Worm (Caenorhabditis elegans): ENCODE measurements around the gene ZK622.4.

The ZK622.4 gene

DNA sequence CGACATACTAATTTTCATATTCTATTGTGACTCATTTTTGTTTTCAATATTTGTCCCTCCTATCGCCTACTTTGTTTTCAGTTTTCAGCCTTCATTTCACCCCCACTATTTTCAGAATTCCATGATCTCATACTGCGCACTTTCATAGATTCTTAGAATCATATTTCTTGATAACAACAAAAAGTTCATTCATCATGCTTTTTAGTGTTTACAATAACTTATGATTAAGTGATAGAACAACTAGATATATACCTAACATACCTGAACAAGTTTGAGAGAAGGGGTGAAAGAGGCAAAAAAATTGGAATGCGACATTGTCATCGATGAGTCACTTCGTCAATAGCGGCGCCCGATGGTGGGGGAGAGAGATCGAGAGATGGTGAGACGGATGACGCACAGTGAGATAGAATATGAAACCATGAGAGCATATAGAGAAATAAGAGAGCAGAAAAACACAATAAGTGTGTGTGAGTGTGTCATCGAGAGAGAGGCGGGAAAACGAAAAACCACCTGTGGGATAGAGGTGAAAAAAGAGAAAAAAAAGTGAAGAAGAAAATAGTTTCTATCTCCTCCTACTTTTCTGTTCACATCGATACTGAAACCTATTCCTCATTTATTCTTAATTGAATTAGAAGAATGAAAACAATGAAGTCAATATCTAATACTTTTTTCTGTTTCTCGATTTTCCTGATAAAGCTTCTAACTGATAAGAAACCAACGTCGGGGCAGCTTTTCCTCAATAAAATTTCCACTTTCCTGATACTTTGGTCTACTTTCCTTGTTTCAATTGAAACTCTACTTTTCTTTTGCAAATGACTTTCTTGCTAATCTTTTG, 44.4 kb downstream of the ZK622.4 start (continued):
- TF ChIP-seq nhr-77 (tag; optimal IDR thresholded peaks at IDR 0.05) (peak; percentile 33), rbr-2 (tag; optimal IDR thresholded peaks at IDR 0.05) (peak; percentile 84), mep-1 (tag; optimal IDR thresholded peaks at IDR 0.05) (peak; percentile 89), Y75B8A.6 (GFP tag; IDR thresholded peaks at IDR 0.05) (no peak), pqm-1 (tag; optimal IDR thresholded peaks at IDR 0.05) (peak; percentile 38), fos-1 (tag; optimal IDR thresholded peaks at IDR 0.05) (peak; percentile 90), dmd-8 (GFP tag; IDR thresholded peaks at IDR 0.05) (no peak), arid-1 (GFP tag; conservative IDR thresholded peaks at IDR 0.05) (peak; percentile 63), hlh-30 (tag; optimal IDR thresholded peaks at IDR 0.05; ENCODE audit: insufficient read depth) (peak; percentile 67), nhr-11 (tag; optimal IDR thresholded peaks at IDR 0.05) (peak; percentile 80), Y105C5A.15 (GFP tag; IDR thresholded peaks at IDR 0.05) (no peak), T26A8.4 (GFP tag; IDR thresholded peaks at IDR 0.05) (peak; percentile 51; the same call in 1 of the 2 replicates), egl-27 (tag; optimal IDR thresholded peaks at IDR 0.05) (peak; percentile 4), lin-13 (GFP tag; optimal IDR thresholded peaks at IDR 0.05) (peak; percentile 41), nhr-25 (tag; optimal IDR thresholded peaks at IDR 0.05; ENCODE audit: borderline replicate concordance, insufficient read depth) (peak; percentile 39), nhr-237 (tag; optimal IDR thresholded peaks at IDR 0.05) (no peak), ztf-7 (tag; optimal IDR thresholded peaks at IDR 0.05) (peak; percentile 22), daf-12 (tag; optimal IDR thresholded peaks at IDR 0.05) (no peak), nhr-6 (tag; optimal IDR thresholded peaks at IDR 0.05) (peak; percentile 92), dmd-6 (GFP tag; IDR thresholded peaks at IDR 0.05) (peak; percentile 56), ceh-20 (GFP tag; IDR thresholded peaks at IDR 0.05) (peak; percentile 25; the same call in 1 of the 2 replicates), sdz-12 (GFP tag; optimal IDR thresholded peaks at IDR 0.05) (peak; percentile 40), mes-2 (tag; optimal IDR thresholded peaks at IDR 0.05; ENCODE audit: poor library complexity, severe bottlenecking) (peak; percentile 82), dve-1 (tag; optimal IDR thresholded peaks at IDR 0.05; ENCODE audit: insufficient read depth) (peak; percentile 76), D1046.2 (GFP tag; IDR thresholded peaks at IDR 0.05) (no peak), lir-3 (tag; optimal IDR thresholded peaks at IDR 0.05) (no peak), dmd-9 (GFP tag; IDR thresholded peaks at IDR 0.05) (no peak), F26F4.8 (GFP tag; conservative IDR thresholded peaks at IDR 0.05) (no peak), saeg-2 (GFP tag; IDR thresholded peaks at IDR 0.05) (no peak), egl-43 (GFP tag; IDR thresholded peaks at IDR 0.05) (peak; percentile 73), nhr-10 (tag; optimal IDR thresholded peaks at IDR 0.05) (no peak), R02D3.7 (tag; optimal IDR thresholded peaks at IDR 0.05) (no peak), hif-1 (tag; optimal IDR thresholded peaks at IDR 0.05) (peak in 1 of 2 experiments; percentile 27), tag-97 (GFP tag; IDR thresholded peaks at IDR 0.05) (no peak), fkh-10 (GFP tag; optimal IDR thresholded peaks at IDR 0.05) (peak; percentile 40), unc-62 (GFP tag; optimal IDR thresholded peaks at IDR 0.05 in 1 of 2) (peak in 1 of 2 experiments; percentile 92), unc-62 (tag; optimal IDR thresholded peaks at IDR 0.05) (no peak), tra-1 (GFP tag; IDR thresholded peaks at IDR 0.05) (peak; percentile 67; the same call in 1 of the 2 replicates), ceh-44 (GFP tag; IDR thresholded peaks at IDR 0.05) (no peak), ama-1 (optimal IDR thresholded peaks at IDR 0.05) (peak; percentile 28), F49E8.2 (tag; optimal IDR thresholded peaks at IDR 0.05; ENCODE audit: borderline replicate concordance) (no peak), ceh-32 (tag; optimal IDR thresholded peaks at IDR 0.05; ENCODE audit: poor library complexity) (peak; percentile 12), nhr-111 (GFP tag; optimal IDR thresholded peaks at IDR 0.05) (no peak), mxl-2 (GFP tag; conservative IDR thresholded peaks at IDR 0.05) (no peak), mdl-1 (tag; optimal IDR thresholded peaks at IDR 0.05) (peak; percentile 37 to 59), dpl-1 (GFP tag; optimal IDR thresholded peaks at IDR 0.05) (peak; percentile 45), F44E2.7 (GFP tag; IDR thresholded peaks at IDR 0.05) (no peak)

All from whole organism, L4 larva.